Worm (Caenorhabditis elegans) whole organism, early embryonic: ENCODE data around the gene nlp-46.

Experiments
- hmg-4 ChIP-seq: fragments of 200-800 bp; sonication (Bioruptor generic); optimal IDR thresholded peaks from 2 replicates; lab custom pipeline; 2018; ENCODE audit warnings: mild to moderate bottlenecking, missing genetic modification characterization, missing compliant biosample characterization
- scrt-1 ChIP-seq: fragments of 200-800 bp; sonication (Bioruptor generic); IDR thresholded peaks from 2 replicates; pipeline ENCODE4 v1.3.6; 2022; ENCODE audit warnings: missing genetic modification characterization, missing compliant biosample characterization

DNA sequence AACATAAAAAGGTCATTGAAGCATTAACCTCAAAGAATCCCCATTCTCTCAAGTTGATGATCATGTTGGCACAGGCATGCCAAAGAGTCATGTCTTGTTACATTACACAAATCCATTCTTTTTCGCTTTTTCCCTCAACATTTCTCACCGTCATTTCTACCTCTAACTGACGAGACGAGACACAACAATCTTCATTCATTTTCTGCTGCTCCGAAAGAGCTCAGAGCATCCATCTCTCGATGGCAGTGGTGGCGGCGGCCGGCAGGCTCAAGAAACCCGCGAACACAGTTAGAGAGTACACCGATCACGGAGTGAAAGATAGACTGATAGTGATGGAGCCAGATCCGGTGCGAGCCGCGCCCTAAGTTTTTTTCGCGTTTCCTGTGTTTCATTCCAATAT is 28.9 kb downstream of the nlp-46 start:
- TF ChIP-seq hmg-4 = no peak
- no peak for TF ChIP-seq scrt-1
